Worm (Caenorhabditis elegans) whole organism, L4/young adult: ENCODE measurements around the gene sdc-2.

ENCODE experiments used
- W03F9.2 ChIP-seq: fragments of 150-350 bp; optimal IDR thresholded peaks from 2 replicates; lab custom pipeline; 2014; ENCODE audit warnings: missing biosample characterization, missing genetic modification characterization
- dao-5 ChIP-seq: sonication (generic microtip); optimal IDR thresholded peaks from 2 replicates; lab custom pipeline; 2016; ENCODE audit warnings: missing genotype, missing genetic modification characterization, moderate library complexity, missing compliant biosample characterization
- him-1 ChIP-seq: sonication (generic microtip); optimal IDR thresholded peaks from 2 replicates; lab custom pipeline; 2016; ENCODE audit warnings: missing genotype, missing genetic modification reagents, missing genetic modification characterization, missing compliant biosample characterization

ce11 chrX:11474149-11474585 is 48.3 kb upstream of the sdc-2 start:
- TF ChIP-seq him-1 (no peak), W03F9.2 (tag; lab: Kevin White, UChicago) (no peak), dao-5 (tag; lab: Kevin White, UChicago) (no peak)
